Fruit fly (Drosophila melanogaster) whole organism, adult: Measurements from ENCODE around the gene Acp1.
A peak's percentile ranks its signal among the peaks of the same experiment; 100 is the strongest.

Experiments used
- CG11617 ChIP-seq: fragments of 200-800 bp; sonication (Bioruptor generic); optimal IDR thresholded peaks from 2 replicates; lab custom pipeline; 2017; ENCODE audit warnings: mild to moderate bottlenecking, missing biosample characterization, missing genetic modification reagents, missing genetic modification characterization
- CG12768 ChIP-seq: fragments of 200-800 bp; sonication (Bioruptor generic); optimal IDR thresholded peaks from 2 replicates; lab custom pipeline; 2017; ENCODE audit warnings: missing biosample characterization, missing genetic modification characterization, mild to moderate bottlenecking, moderate library complexity, missing genetic modification reagents
- CG14711 ChIP-seq: fragments of 200-800 bp; sonication (Bioruptor generic); optimal IDR thresholded peaks from 2 replicates; lab custom pipeline; 2018; ENCODE audit warnings: missing biosample characterization, mild to moderate bottlenecking, missing genetic modification characterization, moderate library complexity
- CG5204 ChIP-seq: fragments of 200-800 bp; sonication (Bioruptor generic); optimal IDR thresholded peaks from 2 replicates; lab custom pipeline; 2016; ENCODE audit warnings: missing biosample characterization, missing genetic modification characterization
- CG7045 ChIP-seq: fragments of 200-800 bp; sonication (Bioruptor generic); optimal IDR thresholded peaks from 2 replicates; lab custom pipeline; 2017; ENCODE audit warnings: missing biosample characterization, mild to moderate bottlenecking, missing genetic modification characterization
- CG7101 ChIP-seq: fragments of 200-800 bp; sonication (Bioruptor generic); optimal IDR thresholded peaks from 2 replicates; lab custom pipeline; 2018; ENCODE audit warnings: missing biosample characterization, mild to moderate bottlenecking, missing genetic modification characterization, moderate library complexity
- Clk ChIP-seq: fragments of 200-800 bp; sonication (Bioruptor generic); optimal IDR thresholded peaks from 2 replicates; lab custom pipeline; 2017; ENCODE audit warnings: missing biosample characterization, missing genetic modification characterization
- Mnt ChIP-seq: fragments of 200-800 bp; sonication (Bioruptor generic); optimal IDR thresholded peaks from 2 replicates; lab custom pipeline; 2016; ENCODE audit warnings: missing biosample characterization, mild to moderate bottlenecking, missing genetic modification characterization
- bab1 ChIP-seq: fragments of 200-800 bp; sonication (Bioruptor generic); optimal IDR thresholded peaks from 3 replicates; lab custom pipeline; 2019; ENCODE audit warnings: missing biosample characterization, mild to moderate bottlenecking, missing genetic modification characterization, moderate library complexity
- cnc ChIP-seq, 2 experiments: fragments of >200 bp; optimal IDR thresholded peaks; 2 replicates each; lab custom pipeline; 2017
- kay ChIP-seq: fragments of 200-800 bp; sonication (Bioruptor generic); peaks from one replicate; lab custom pipeline; 2016; ENCODE audit warnings: missing biosample characterization, missing genetic modification characterization, borderline replicate concordance
- ovo ChIP-seq: fragments of 200-800 bp; sonication (Bioruptor generic); optimal IDR thresholded peaks from 2 replicates; lab custom pipeline; 2016; ENCODE audit warnings: missing biosample characterization, missing genetic modification characterization
- tj ChIP-seq: fragments of 200-800 bp; sonication (Bioruptor generic); optimal IDR thresholded peaks from 3 replicates; lab custom pipeline; 2017; ENCODE audit warnings: missing biosample characterization, mild to moderate bottlenecking, missing genetic modification characterization, moderate library complexity

- TF ChIP-seq CG7101 (tag; lab: Kevin White, UChicago), result no peak
- no peak for TF ChIP-seq bab1 (GFP tag; lab: Kevin White, UChicago)
- no peak for TF ChIP-seq tj (GFP tag; lab: Kevin White, UChicago)
- no peak for TF ChIP-seq ovo (GFP tag; lab: Kevin White, UChicago)
- no peak for TF ChIP-seq cnc (optimal IDR thresholded peaks at IDR 0.05; lab: Kevin White, UChicago)
- TF ChIP-seq Mnt (GFP tag; lab: Kevin White, UChicago), result no peak
- no peak for TF ChIP-seq CG5204 (GFP tag; lab: Kevin White, UChicago)
- TF ChIP-seq CG11617 (GFP tag; lab: Kevin White, UChicago), result no peak
- no peak for TF ChIP-seq CG12768
- TF ChIP-seq kay (GFP tag; lab: Kevin White, UChicago), result peak; percentile 22
- no peak for TF ChIP-seq CG7045 (GFP tag; lab: Kevin White, UChicago)
- TF ChIP-seq CG14711, result no peak
- TF ChIP-seq Clk (GFP tag; lab: Kevin White, UChicago), result no peak
Observed at dm6 chr2L:7692583-7693080, 48.7 kb downstream of the Acp1 start, which contains the start of the genes CG7025 and CG43235.
